Worm (Caenorhabditis elegans) whole organism, late embryonic: ENCODE results near the gene F59A6.13.

Source experiments
- F13H6.1 ChIP-seq: sonication (generic microtip); optimal IDR thresholded peaks from 2 replicates; lab custom pipeline; 2016; ENCODE audit warnings: missing genetic modification characterization, missing compliant biosample characterization
- K02D7.2 ChIP-seq: sonication (generic microtip); optimal IDR thresholded peaks from 2 replicates; lab custom pipeline; 2017; ENCODE audit warnings: mild to moderate bottlenecking, missing genetic modification characterization, missing compliant biosample characterization
- T23F11.4 ChIP-seq: fragments of 200-800 bp; sonication (Bioruptor generic); optimal IDR thresholded peaks from 2 replicates; lab custom pipeline; 2018; ENCODE audit warnings: mild to moderate bottlenecking, missing genetic modification characterization, missing compliant biosample characterization
- Y22D7AL.16 ChIP-seq: sonication (generic microtip); optimal IDR thresholded peaks from 2 replicates; lab custom pipeline; 2016; ENCODE audit warnings: missing genetic modification characterization, missing compliant biosample characterization
- ahr-1 ChIP-seq: sonication (generic microtip); optimal IDR thresholded peaks from 2 replicates; lab custom pipeline; 2016; ENCODE audit warnings: missing genetic modification characterization, missing compliant biosample characterization
- ama-1 ChIP-seq: fragments of 150-350 bp; optimal IDR thresholded peaks from 2 replicates; lab custom pipeline; 2014
- ceh-14 ChIP-seq: sonication (generic microtip); optimal IDR thresholded peaks from 2 replicates; lab custom pipeline; 2016; ENCODE audit warnings: missing genotype, missing genetic modification characterization, missing compliant biosample characterization
- ceh-18 ChIP-seq: sonication (generic microtip); optimal IDR thresholded peaks from 2 replicates; lab custom pipeline; 2016; ENCODE audit warnings: missing genetic modification characterization, missing compliant biosample characterization
- ceh-19 ChIP-seq: fragments of 200-800 bp; sonication (Bioruptor generic); optimal IDR thresholded peaks from 2 replicates; lab custom pipeline; 2018; ENCODE audit warnings: mild to moderate bottlenecking, missing genetic modification characterization, missing compliant biosample characterization
- ceh-22 ChIP-seq: sonication (generic microtip); optimal IDR thresholded peaks from 2 replicates; lab custom pipeline; 2017; ENCODE audit warnings: missing biosample characterization, missing genetic modification characterization
- ceh-30 ChIP-seq: fragments of 150-350 bp; optimal IDR thresholded peaks from 2 replicates; lab custom pipeline; 2014; ENCODE audit warnings: missing biosample characterization, missing genetic modification characterization
- ceh-31 ChIP-seq: sonication (generic microtip); optimal IDR thresholded peaks from 2 replicates; lab custom pipeline; 2016; ENCODE audit warnings: missing genetic modification characterization, missing compliant biosample characterization
- ceh-34 ChIP-seq: sonication (generic microtip); optimal IDR thresholded peaks from 2 replicates; lab custom pipeline; 2016; ENCODE audit warnings: mild to moderate bottlenecking, missing genetic modification characterization, missing compliant biosample characterization
- ceh-45 ChIP-seq: fragments of 200-800 bp; sonication (Bioruptor generic); IDR thresholded peaks from 2 replicates; pipeline ENCODE4 v1.3.6; 2022; ENCODE audit warnings: missing genetic modification reagents, missing genetic modification characterization, missing compliant biosample characterization
- ceh-48 ChIP-seq: sonication (generic microtip); optimal IDR thresholded peaks from 2 replicates; lab custom pipeline; 2016; ENCODE audit warnings: missing genetic modification characterization, inconsistent platforms, missing compliant biosample characterization
- ceh-6 ChIP-seq: fragments of 200-800 bp; sonication (Bioruptor generic); optimal IDR thresholded peaks from 2 replicates; lab custom pipeline; 2018; ENCODE audit warnings: mild to moderate bottlenecking, missing genetic modification characterization, missing compliant biosample characterization
- ceh-9 ChIP-seq: sonication (generic microtip); optimal IDR thresholded peaks from 2 replicates; lab custom pipeline; 2016; ENCODE audit warnings: mild to moderate bottlenecking, missing genetic modification characterization, inconsistent platforms, missing compliant biosample characterization
- dmd-4 ChIP-seq: sonication (generic microtip); optimal IDR thresholded peaks from 2 replicates; lab custom pipeline; 2016; ENCODE audit warnings: borderline replicate concordance, missing genetic modification characterization, missing compliant biosample characterization
- dve-1 ChIP-seq: sonication (generic microtip); optimal IDR thresholded peaks from 2 replicates; lab custom pipeline; 2017; ENCODE audit warnings: antibody characterized with exemption, mild to moderate bottlenecking, missing genetic modification characterization, missing compliant biosample characterization
- elt-2 ChIP-seq: sonication (generic microtip); optimal IDR thresholded peaks from 2 replicates; lab custom pipeline; 2016; ENCODE audit warnings: missing genetic modification reagents, missing genetic modification characterization, missing compliant biosample characterization
- elt-4 ChIP-seq: sonication (generic microtip); optimal IDR thresholded peaks from 2 replicates; lab custom pipeline; 2016; ENCODE audit warnings: missing genetic modification characterization, missing compliant biosample characterization
- ets-4 ChIP-seq: sonication (generic microtip); optimal IDR thresholded peaks from 2 replicates; lab custom pipeline; 2016; ENCODE audit warnings: missing genetic modification characterization, missing compliant biosample characterization
- eyg-1 ChIP-seq: sonication (generic microtip); optimal IDR thresholded peaks from 2 replicates; lab custom pipeline; 2016; ENCODE audit warnings: missing genotype, missing genetic modification characterization, missing compliant biosample characterization
- fax-1 ChIP-seq: sonication (generic microtip); optimal IDR thresholded peaks from 2 replicates; lab custom pipeline; 2016; ENCODE audit warnings: missing genotype, missing genetic modification characterization, missing compliant biosample characterization
- gmeb-2 ChIP-seq: sonication (generic microtip); optimal IDR thresholded peaks from 2 replicates; lab custom pipeline; 2016; ENCODE audit warnings: missing genetic modification characterization, inconsistent platforms, missing compliant biosample characterization
- hlh-13 ChIP-seq: fragments of 200-800 bp; sonication (Bioruptor generic); optimal IDR thresholded peaks from 2 replicates; lab custom pipeline; 2018; ENCODE audit warnings: mild to moderate bottlenecking, missing genetic modification characterization, missing compliant biosample characterization
- hlh-15 ChIP-seq: sonication (generic microtip); optimal IDR thresholded peaks from 2 replicates; lab custom pipeline; 2016; ENCODE audit warnings: missing genetic modification characterization, missing compliant biosample characterization
- hlh-30 ChIP-seq: sonication (generic microtip); optimal IDR thresholded peaks from 2 replicates; lab custom pipeline; 2017; ENCODE audit warnings: antibody characterized with exemption, missing genetic modification characterization, missing compliant biosample characterization; ENCODE audit not compliant: insufficient read depth
- hlh-6 ChIP-seq: sonication (generic microtip); optimal IDR thresholded peaks from 2 replicates; lab custom pipeline; 2016; ENCODE audit warnings: missing genotype, missing genetic modification characterization, missing compliant biosample characterization
- hlh-8 ChIP-seq: sonication (generic microtip); optimal IDR thresholded peaks from 2 replicates; lab custom pipeline; 2016; ENCODE audit warnings: missing genotype, missing genetic modification characterization, missing compliant biosample characterization
- lim-6 ChIP-seq: sonication (generic microtip); optimal IDR thresholded peaks from 2 replicates; lab custom pipeline; 2016; ENCODE audit warnings: missing genetic modification characterization, missing compliant biosample characterization
- lin-11 ChIP-seq: fragments of 200-800 bp; sonication (Bioruptor generic); optimal IDR thresholded peaks from 2 replicates; lab custom pipeline; 2018; ENCODE audit warnings: mild to moderate bottlenecking, missing genetic modification characterization, missing compliant biosample characterization
- madf-2 ChIP-seq: sonication (generic microtip); optimal IDR thresholded peaks from 2 replicates; lab custom pipeline; 2017; ENCODE audit warnings: missing genetic modification characterization, missing compliant biosample characterization
- mec-3 ChIP-seq: sonication (generic microtip); optimal IDR thresholded peaks from 2 replicates; lab custom pipeline; 2016; ENCODE audit warnings: borderline replicate concordance, missing genetic modification characterization, missing compliant biosample characterization
- nfya-1 ChIP-seq: sonication (generic microtip); optimal IDR thresholded peaks from 2 replicates; lab custom pipeline; 2017; ENCODE audit warnings: missing genetic modification characterization, mild to moderate bottlenecking, missing compliant biosample characterization, antibody characterized with exemption, moderate library complexity
- nhr-232 ChIP-seq: sonication (generic microtip); optimal IDR thresholded peaks from 2 replicates; lab custom pipeline; 2016; ENCODE audit warnings: missing genetic modification characterization, missing compliant biosample characterization
- odd-2 ChIP-seq: sonication (generic microtip); optimal IDR thresholded peaks from 2 replicates; lab custom pipeline; 2017; ENCODE audit warnings: antibody characterized with exemption, mild to moderate bottlenecking, missing genetic modification characterization, missing compliant biosample characterization
- pax-1 ChIP-seq: fragments of 150-350 bp; optimal IDR thresholded peaks from 2 replicates; lab custom pipeline; 2014; ENCODE audit warnings: missing biosample characterization, missing genetic modification characterization
- pha-2 ChIP-seq: sonication (generic microtip); optimal IDR thresholded peaks from 2 replicates; lab custom pipeline; 2017; ENCODE audit warnings: mild to moderate bottlenecking, missing genetic modification characterization, missing compliant biosample characterization
- pha-4 ChIP-seq: fragments of 150-350 bp; optimal IDR thresholded peaks from 2 replicates; lab custom pipeline; 2018; ENCODE audit warnings: missing biosample characterization, missing genetic modification reagents, missing genetic modification characterization
- pqm-1 ChIP-seq: sonication (generic microtip); optimal IDR thresholded peaks from 2 replicates; lab custom pipeline; 2016; ENCODE audit warnings: missing genetic modification characterization, missing compliant biosample characterization
- pros-1 ChIP-seq: fragments of 150-350 bp; optimal IDR thresholded peaks from 2 replicates; lab custom pipeline; 2014; ENCODE audit warnings: missing biosample characterization, missing genetic modification reagents, missing genetic modification characterization
- ref-2 ChIP-seq: sonication (generic microtip); optimal IDR thresholded peaks from 2 replicates; lab custom pipeline; 2016; ENCODE audit warnings: missing genetic modification characterization, missing compliant biosample characterization
- rnt-1 ChIP-seq: sonication (generic microtip); optimal IDR thresholded peaks from 2 replicates; lab custom pipeline; 2016; ENCODE audit warnings: missing genetic modification characterization, missing compliant biosample characterization
- sdc-2 ChIP-seq: sonication (generic microtip); optimal IDR thresholded peaks from 2 replicates; lab custom pipeline; 2016; ENCODE audit warnings: missing genotype, missing genetic modification characterization, missing compliant biosample characterization
- sox-4 ChIP-seq: sonication (generic microtip); optimal IDR thresholded peaks from 2 replicates; lab custom pipeline; 2017; ENCODE audit warnings: mild to moderate bottlenecking, missing genetic modification characterization, inconsistent platforms, missing compliant biosample characterization
- tbx-2 ChIP-seq: sonication (generic microtip); optimal IDR thresholded peaks from 2 replicates; lab custom pipeline; 2016; ENCODE audit warnings: missing genetic modification characterization, missing compliant biosample characterization
- ttx-3 ChIP-seq: sonication (generic microtip); optimal IDR thresholded peaks from 2 replicates; lab custom pipeline; 2016; ENCODE audit warnings: missing genetic modification reagents, missing genetic modification characterization, missing compliant biosample characterization
- unc-3 ChIP-seq, 2 experiments: fragments of 200-800 bp in 1 of 2; sonication (Bioruptor generic) in 1 of 2; sonication (generic microtip) in 1 of 2; conservative IDR thresholded peaks in 1 of 2; optimal IDR thresholded peaks in 1 of 2; 2 replicates each; pipeline versions ENCODE4 v1.3.6 to Lab custom; 2016 to 2022; ENCODE audit warnings: missing compliant biosample characterization in 2 of 2, missing genetic modification characterization in 2 of 2, missing genetic modification reagents in 1 of 2
- unc-42 ChIP-seq: sonication (generic microtip); optimal IDR thresholded peaks from 2 replicates; lab custom pipeline; 2016; ENCODE audit warnings: missing genotype, missing genetic modification characterization, missing compliant biosample characterization
- unc-55 ChIP-seq: sonication (generic microtip); optimal IDR thresholded peaks from 2 replicates; lab custom pipeline; 2017; ENCODE audit warnings: missing biosample characterization, missing genetic modification reagents, missing genetic modification characterization
- unc-86 ChIP-seq: sonication (generic microtip); optimal IDR thresholded peaks from 2 replicates; lab custom pipeline; 2016; ENCODE audit warnings: missing genetic modification characterization, missing compliant biosample characterization
- ztf-16 ChIP-seq: sonication (generic microtip); optimal IDR thresholded peaks from 2 replicates; lab custom pipeline; 2017; ENCODE audit warnings: missing genetic modification characterization, missing compliant biosample characterization

Gene F59A6.13

ce11 chrII:5016977-5017585, 5.5 kb upstream of the F59A6.13 start:
- TF ChIP-seq hlh-8 (no peak), fax-1 (tag; lab: Kevin White, UChicago) (no peak), pros-1 (tag; lab: Kevin White, UChicago) (no peak), ceh-48 (tag; lab: Kevin White, UChicago) (peak; percentile 55), ceh-19 (no peak), ttx-3 (tag; lab: Kevin White, UChicago) (no peak), T23F11.4 (GFP tag; lab: Kevin White, UChicago) (no peak), pax-1 (tag; lab: Kevin White, UChicago) (no peak), ceh-34 (tag; lab: Kevin White, UChicago) (peak; percentile 27), ztf-16 (tag; lab: Kevin White, UChicago) (no peak), rnt-1 (tag; lab: Kevin White, UChicago) (no peak), nfya-1 (tag; lab: Kevin White, UChicago) (peak; percentile 69), dmd-4 (tag; lab: Kevin White, UChicago) (no peak), unc-42 (tag; lab: Kevin White, UChicago) (peak; percentile 80), F13H6.1 (tag; lab: Kevin White, UChicago) (peak; percentile 25), hlh-13 (GFP tag; lab: Kevin White, UChicago) (no peak), ceh-6 (GFP tag; lab: Kevin White, UChicago) (no peak), dve-1 (no peak), elt-2 (no peak), ceh-31 (peak; percentile 79), eyg-1 (tag; lab: Kevin White, UChicago) (no peak), ceh-14 (tag; lab: Kevin White, UChicago) (peak; percentile 31), unc-86 (no peak), elt-4 (tag; lab: Kevin White, UChicago) (no peak), pqm-1 (no peak), sox-4 (peak; percentile 47), ceh-22 (tag; lab: Kevin White, UChicago) (no peak), ama-1 (lab: Kevin White, UChicago) (no peak), ceh-9 (tag; lab: Kevin White, UChicago) (no peak), hlh-30 (no peak), nhr-232 (tag; lab: Kevin White, UChicago) (no peak), ceh-45 (GFP tag; lab: Robert Waterston, UW) (no peak), hlh-6 (tag; lab: Kevin White, UChicago) (peak; percentile 16), ahr-1 (no peak), K02D7.2 (tag; lab: Kevin White, UChicago) (no peak), pha-4 (tag; lab: Kevin White, UChicago) (no peak), hlh-15 (tag; lab: Kevin White, UChicago) (no peak), ceh-30 (tag; lab: Kevin White, UChicago) (no peak), lin-11 (tag; lab: Kevin White, UChicago) (no peak), ref-2 (no peak), mec-3 (tag; lab: Kevin White, UChicago) (no peak), ets-4 (tag; lab: Kevin White, UChicago) (peak; percentile 20), unc-55 (GFP tag; lab: Kevin White, UChicago) (no peak), gmeb-2 (tag; lab: Kevin White, UChicago) (no peak), Y22D7AL.16 (tag; lab: Kevin White, UChicago) (no peak), pha-2 (no peak), ceh-18 (peak; percentile 47), unc-3 (GFP tag; conservative IDR thresholded peaks at IDR 0.05; lab: Robert Waterston, UW) (no peak), unc-3 (tag; optimal IDR thresholded peaks at IDR 0.05; lab: Kevin White, UChicago) (no peak), sdc-2 (tag; lab: Kevin White, UChicago) (no peak), lim-6 (tag; lab: Kevin White, UChicago) (no peak), tbx-2 (peak; percentile 54), madf-2 (peak; percentile 36), odd-2 (tag; lab: Kevin White, UChicago) (no peak)
